Fruit fly (Drosophila melanogaster) whole organism, prepupa: ENCODE measurements around the gene CG31381.

ENCODE experiments used
- Blimp-1 ChIP-seq: fragments of 200-800 bp; sonication (Bioruptor generic); optimal IDR thresholded peaks from 3 replicates; lab custom pipeline; 2017; ENCODE audit warnings: missing biosample characterization, missing genetic modification characterization, mild to moderate bottlenecking, moderate library complexity, missing genetic modification reagents
- CG10631 ChIP-seq: fragments of 200-800 bp; sonication (Bioruptor generic); optimal IDR thresholded peaks from 2 replicates; lab custom pipeline; 2016; ENCODE audit warnings: missing biosample characterization, missing genetic modification characterization
- CG10669 ChIP-seq: fragments of 200-800 bp; sonication (Bioruptor generic); optimal IDR thresholded peaks from 3 replicates; lab custom pipeline; 2018; ENCODE audit warnings: missing biosample characterization, mild to moderate bottlenecking, missing genetic modification characterization, moderate library complexity
- CG11294 ChIP-seq: fragments of 200-800 bp; sonication (Bioruptor generic); IDR thresholded peaks from 2 replicates; pipeline ENCODE4 v1.3.6; 2022; ENCODE audit warnings: missing biosample characterization, missing genetic modification characterization
- CG11762 ChIP-seq: fragments of 200-800 bp; sonication (Bioruptor generic); optimal IDR thresholded peaks from 3 replicates; lab custom pipeline; 2016; ENCODE audit warnings: missing biosample characterization, missing genetic modification characterization; ENCODE audit not compliant: insufficient read depth
- CG15336 ChIP-seq: fragments of 200-800 bp; sonication (Bioruptor generic); IDR thresholded peaks from 2 replicates; pipeline ENCODE4 v1.3.6; 2022; ENCODE audit warnings: missing biosample characterization, missing genetic modification characterization
- CG16779 ChIP-seq: fragments of 200-800 bp; sonication (Bioruptor generic); optimal IDR thresholded peaks from 3 replicates; lab custom pipeline; 2017; ENCODE audit warnings: missing biosample characterization, mild to moderate bottlenecking, missing genetic modification characterization
- CG31627 ChIP-seq: fragments of 200-800 bp; sonication (Bioruptor generic); optimal IDR thresholded peaks from 3 replicates; lab custom pipeline; 2016; ENCODE audit warnings: missing biosample characterization, missing genetic modification characterization
- CG32006 ChIP-seq: fragments of 200-800 bp; sonication (Bioruptor generic); optimal IDR thresholded peaks from 3 replicates; lab custom pipeline; 2017; ENCODE audit warnings: missing biosample characterization, mild to moderate bottlenecking, missing genetic modification characterization
- CG34406 ChIP-seq: fragments of 200-800 bp; sonication (Bioruptor generic); optimal IDR thresholded peaks from 3 replicates; lab custom pipeline; 2016; ENCODE audit warnings: missing biosample characterization, missing genetic modification characterization
- CG3919 ChIP-seq: fragments of 200-800 bp; sonication (Bioruptor generic); optimal IDR thresholded peaks from 3 replicates; lab custom pipeline; 2016; ENCODE audit warnings: missing biosample characterization, missing genetic modification characterization
- CG4318 ChIP-seq: fragments of 200-800 bp; sonication (Bioruptor generic); optimal IDR thresholded peaks from 3 replicates; lab custom pipeline; 2017; ENCODE audit warnings: missing biosample characterization, mild to moderate bottlenecking, missing genetic modification characterization
- CG6163 ChIP-seq: fragments of 200-800 bp; sonication (Bioruptor generic); IDR thresholded peaks from 3 replicates; pipeline ENCODE4 v1.3.6; 2022; ENCODE audit warnings: missing biosample characterization, missing genetic modification characterization
- CG6276 ChIP-seq: fragments of 200-800 bp; sonication (Bioruptor generic); optimal IDR thresholded peaks from 2 replicates; lab custom pipeline; 2017; ENCODE audit warnings: missing biosample characterization, mild to moderate bottlenecking, missing genetic modification characterization
- CG6792 ChIP-seq: fragments of 200-800 bp; sonication (Bioruptor generic); optimal IDR thresholded peaks from 3 replicates; lab custom pipeline; 2016; ENCODE audit warnings: missing biosample characterization, missing genetic modification characterization
- CG6808 ChIP-seq: fragments of 200-800 bp; sonication (Bioruptor generic); optimal IDR thresholded peaks from 3 replicates; lab custom pipeline; 2017; ENCODE audit warnings: missing biosample characterization, missing genetic modification characterization, mild to moderate bottlenecking, moderate library complexity, missing genetic modification reagents
- CG8119 ChIP-seq: fragments of 200-800 bp; sonication (Bioruptor generic); IDR thresholded peaks from 3 replicates; pipeline ENCODE4 v1.3.6; 2022; ENCODE audit warnings: missing biosample characterization, missing genetic modification characterization
- CG8319 ChIP-seq: fragments of 200-800 bp; sonication (Bioruptor generic); optimal IDR thresholded peaks from 3 replicates; lab custom pipeline; 2016; ENCODE audit warnings: missing biosample characterization, missing genetic modification characterization
- CG8632 ChIP-seq: fragments of 200-800 bp; sonication (Bioruptor generic); optimal IDR thresholded peaks from 3 replicates; lab custom pipeline; 2016; ENCODE audit warnings: missing biosample characterization, missing genetic modification characterization
- Eip75B ChIP-seq: fragments of 200-800 bp; sonication (Bioruptor generic); optimal IDR thresholded peaks from 3 replicates; lab custom pipeline; 2016; ENCODE audit warnings: missing biosample characterization, missing genetic modification characterization
- Eip78C ChIP-seq: fragments of 200-800 bp; sonication (Bioruptor generic); peaks from one replicate; lab custom pipeline; 2016; ENCODE audit warnings: missing biosample characterization, missing genetic modification characterization
- Ets21C ChIP-seq: fragments of 200-800 bp; sonication (Bioruptor generic); optimal IDR thresholded peaks from 3 replicates; lab custom pipeline; 2016; ENCODE audit warnings: missing biosample characterization, missing genetic modification characterization
- Ets96B ChIP-seq: fragments of 200-800 bp; optimal IDR thresholded peaks from 2 replicates; lab custom pipeline; 2019; ENCODE audit warnings: missing biosample characterization, mild to moderate bottlenecking, missing genetic modification characterization, moderate library complexity
- Gug ChIP-seq: fragments of 200-800 bp; sonication (Bioruptor generic); IDR thresholded peaks from 2 replicates; pipeline ENCODE4 v1.3.6; 2022; ENCODE audit warnings: missing biosample characterization, missing genetic modification characterization
- Hr38 ChIP-seq: sonication (Bioruptor generic); optimal IDR thresholded peaks from 2 replicates; lab custom pipeline; 2016; ENCODE audit warnings: missing biosample characterization, missing genetic modification characterization
- Hr4 ChIP-seq: fragments of 200-800 bp; sonication (Bioruptor generic); optimal IDR thresholded peaks from 3 replicates; lab custom pipeline; 2016; ENCODE audit warnings: missing biosample characterization, missing genetic modification characterization
- Met ChIP-seq: fragments of 200-800 bp; sonication (Bioruptor generic); optimal IDR thresholded peaks from 3 replicates; lab custom pipeline; 2016; ENCODE audit warnings: missing biosample characterization, missing genetic modification characterization
- OdsH ChIP-seq: fragments of 200-800 bp; sonication (Bioruptor generic); optimal IDR thresholded peaks from 3 replicates; lab custom pipeline; 2016; ENCODE audit warnings: missing biosample characterization, missing genetic modification characterization
- Smox ChIP-seq: fragments of 200-800 bp; sonication (Bioruptor generic); optimal IDR thresholded peaks from 3 replicates; lab custom pipeline; 2016; ENCODE audit warnings: missing biosample characterization, missing genetic modification characterization
- Sox14 ChIP-seq: fragments of 200-800 bp; sonication (Bioruptor generic); optimal IDR thresholded peaks from 3 replicates; lab custom pipeline; 2016; ENCODE audit warnings: missing biosample characterization, missing genetic modification characterization
- Sox15 ChIP-seq: fragments of 200-800 bp; sonication (Bioruptor generic); optimal IDR thresholded peaks from 3 replicates; lab custom pipeline; 2016; ENCODE audit warnings: missing biosample characterization, missing genetic modification characterization
- achi ChIP-seq: fragments of 200-800 bp; sonication (Bioruptor generic); optimal IDR thresholded peaks from 3 replicates; lab custom pipeline; 2016; ENCODE audit warnings: missing biosample characterization, missing genetic modification characterization
- acj6 ChIP-seq: fragments of 200-800 bp; sonication (Bioruptor generic); optimal IDR thresholded peaks from 3 replicates; lab custom pipeline; 2016; ENCODE audit warnings: missing biosample characterization, missing genetic modification characterization
- cyc ChIP-seq: fragments of 200-800 bp; sonication (Bioruptor generic); optimal IDR thresholded peaks from 3 replicates; lab custom pipeline; 2016; ENCODE audit warnings: missing biosample characterization, missing genetic modification characterization
- dac ChIP-seq: fragments of 200-800 bp; sonication (Bioruptor generic); optimal IDR thresholded peaks from 2 replicates; lab custom pipeline; 2017; ENCODE audit warnings: missing biosample characterization, mild to moderate bottlenecking, missing genetic modification characterization
- dsx ChIP-seq: fragments of 200-800 bp; optimal IDR thresholded peaks from 3 replicates; lab custom pipeline; 2019; ENCODE audit warnings: missing biosample characterization, mild to moderate bottlenecking, missing genetic modification characterization, moderate library complexity; ENCODE audit not compliant: poor library complexity, severe bottlenecking
- fd59A ChIP-seq: fragments of 200-800 bp; sonication (Bioruptor generic); optimal IDR thresholded peaks from 2 replicates; lab custom pipeline; 2017; ENCODE audit warnings: missing biosample characterization, mild to moderate bottlenecking, missing genetic modification characterization, missing genetic modification reagents
- fd85E ChIP-seq: fragments of 200-800 bp; sonication (Bioruptor generic); optimal IDR thresholded peaks from 3 replicates; lab custom pipeline; 2016; ENCODE audit warnings: missing biosample characterization, missing genetic modification characterization
- fkh ChIP-seq: fragments of 200-800 bp; sonication (Bioruptor generic); optimal IDR thresholded peaks from 3 replicates; lab custom pipeline; 2017; ENCODE audit warnings: missing biosample characterization, mild to moderate bottlenecking, missing genetic modification characterization, moderate library complexity
- lz ChIP-seq: fragments of 200-800 bp; sonication (Bioruptor generic); optimal IDR thresholded peaks from 3 replicates; lab custom pipeline; 2016; ENCODE audit warnings: missing biosample characterization, missing genetic modification characterization
- net ChIP-seq: fragments of 200-800 bp; sonication (Bioruptor generic); optimal IDR thresholded peaks from 3 replicates; lab custom pipeline; 2016; ENCODE audit warnings: missing biosample characterization, missing genetic modification characterization
- svp ChIP-seq: fragments of 200-800 bp; sonication (Bioruptor generic); peaks from one replicate; lab custom pipeline; 2016; ENCODE audit warnings: missing biosample characterization, missing genetic modification characterization
- topi ChIP-seq: fragments of 200-800 bp; sonication (Bioruptor generic); optimal IDR thresholded peaks from 3 replicates; lab custom pipeline; 2016; ENCODE audit warnings: missing biosample characterization, missing genetic modification characterization
- vri ChIP-seq: fragments of 200-800 bp; sonication (Bioruptor generic); optimal IDR thresholded peaks from 3 replicates; lab custom pipeline; 2016; ENCODE audit warnings: missing biosample characterization, mild to moderate bottlenecking, missing genetic modification characterization

CG31381 gene

dm6 chr3R:24894419-24895206 lies 17.8 kb downstream of the CG31381 start, which contains the start of the genes CG31121 and CG11069 (continued):
- no peak for TF ChIP-seq fd59A (GFP tag; lab: Kevin White, UChicago)
- no peak for TF ChIP-seq Eip75B (GFP tag; lab: Kevin White, UChicago)
- no peak for TF ChIP-seq acj6 (GFP tag; lab: Kevin White, UChicago)
- no peak for TF ChIP-seq CG6808 (GFP tag; lab: Kevin White, UChicago)
- TF ChIP-seq CG8319 = no peak
- peak; percentile 9 for TF ChIP-seq net (GFP tag; lab: Kevin White, UChicago)
- TF ChIP-seq fkh (GFP tag; lab: Kevin White, UChicago) = no peak
- peak; percentile 6 for TF ChIP-seq CG3919 (GFP tag; lab: Kevin White, UChicago)
- peak; percentile 28; the same call in 1 of the 3 replicates for TF ChIP-seq CG6163 (GFP tag; lab: Robert Waterston, UW)
- peak; percentile 10 for TF ChIP-seq topi
- no peak for TF ChIP-seq CG31627
- no peak for TF ChIP-seq CG16779
- no peak for TF ChIP-seq CG8632 (GFP tag; lab: Kevin White, UChicago)
- no peak for TF ChIP-seq dac (GFP tag; lab: Kevin White, UChicago)
- peak; percentile 68 for TF ChIP-seq Eip78C
- no peak for TF ChIP-seq Smox (GFP tag; lab: Kevin White, UChicago)
- no peak for TF ChIP-seq Sox15 (GFP tag; lab: Kevin White, UChicago)

- TF ChIP-seq topi (no peak), cyc (no peak), CG31627 (no peak), achi (GFP tag; lab: Kevin White, UChicago) (no peak), CG6808 (GFP tag; lab: Kevin White, UChicago) (no peak), lz (no peak), vri (no peak), Gug (GFP tag; lab: Robert Waterston, UW) (no peak), OdsH (no peak), Smox (GFP tag; lab: Kevin White, UChicago) (no peak), CG10631 (GFP tag; lab: Kevin White, UChicago) (no peak), CG6276 (GFP tag; lab: Kevin White, UChicago) (no peak), CG6792 (no peak), Hr38 (GFP tag; lab: Kevin White, UChicago) (no peak), fkh (GFP tag; lab: Kevin White, UChicago) (no peak), CG11762 (no peak)
Observed at dm6 chr3R:24900816-24901215, 24.0 kb downstream of the CG31381 start, which contains the start of gene CG10845. TSS of gene CG10845 (plus strand) at chr3R:24901116.

DNA sequence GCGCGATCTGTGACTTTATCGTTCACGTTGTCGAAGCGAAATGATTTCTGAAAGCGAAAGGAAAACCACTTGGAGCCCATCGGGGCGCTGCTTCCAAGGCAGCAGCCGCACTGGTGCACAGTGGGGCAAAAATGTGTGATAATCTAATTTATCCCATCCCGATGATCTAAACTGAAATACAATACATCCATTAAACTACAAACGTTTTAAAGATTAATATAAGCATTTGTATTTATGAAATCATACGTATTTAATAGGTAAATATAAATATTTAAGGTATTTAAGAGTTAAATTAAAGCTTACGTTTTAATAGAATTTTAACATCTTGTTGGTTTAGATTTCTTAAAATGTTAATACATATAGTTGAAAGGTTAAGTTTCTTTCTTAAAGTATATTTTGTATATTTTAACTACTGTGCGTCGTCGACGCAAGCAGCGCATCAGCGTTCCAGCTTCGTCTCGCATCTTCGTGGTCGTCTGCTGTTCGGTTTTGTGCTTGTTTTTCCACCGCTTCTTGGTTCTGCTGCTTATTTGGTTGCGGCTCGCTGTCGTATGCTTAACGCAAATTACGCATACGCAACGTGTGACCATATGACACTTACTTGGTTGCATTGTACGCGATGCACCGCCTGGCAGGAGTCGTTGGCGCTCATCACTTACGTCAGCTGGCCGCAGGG lies 29.3 kb downstream of the CG31381 start, which contains the start of gene CG13643:
Gene CG13643, minus strand, starts transcription at position 46 of the 676 bp plus-strand sequence.
- TF ChIP-seq CG32006 (peak; percentile 85), CG10631 (GFP tag; lab: Kevin White, UChicago) (peak; percentile 40), Sox14 (no peak), svp (GFP tag; lab: Kevin White, UChicago) (peak; percentile 70), Hr4 (GFP tag; lab: Kevin White, UChicago) (peak; percentile 55), CG6276 (GFP tag; lab: Kevin White, UChicago) (peak; percentile 75), CG8319 (no peak), acj6 (GFP tag; lab: Kevin White, UChicago) (peak; percentile 58), fd59A (GFP tag; lab: Kevin White, UChicago) (no peak), CG8119 (peak; percentile 86), Ets21C (GFP tag; lab: Kevin White, UChicago) (no peak), CG11762 (peak; percentile 69), CG10669 (GFP tag; lab: Kevin White, UChicago) (no peak), CG15336 (GFP tag; lab: Robert Waterston, UW) (peak; percentile 82), Ets96B (no peak), CG11294 (GFP tag; lab: Robert Waterston, UW) (no peak), fkh (GFP tag; lab: Kevin White, UChicago) (no peak), dsx (peak; percentile 12), dac (GFP tag; lab: Kevin White, UChicago) (peak; percentile 18), net (GFP tag; lab: Kevin White, UChicago) (peak; percentile 64), Gug (GFP tag; lab: Robert Waterston, UW) (no peak), Met (GFP tag; lab: Kevin White, UChicago) (peak; percentile 18), CG6808 (GFP tag; lab: Kevin White, UChicago) (peak; percentile 41), CG34406 (GFP tag; lab: Kevin White, UChicago) (peak; percentile 62), fd85E (GFP tag; lab: Kevin White, UChicago) (no peak), Blimp-1 (GFP tag; lab: Kevin White, UChicago) (peak; percentile 54), CG4318 (GFP tag; lab: Kevin White, UChicago) (peak; percentile 64), lz (no peak), Sox15 (GFP tag; lab: Kevin White, UChicago) (no peak)
